Worm (Caenorhabditis elegans): ENCODE measurements around the gene rabr-2.

- TF ChIP-seq nhr-77 (tag; optimal IDR thresholded peaks at IDR 0.05) (no peak), nhr-237 (tag; optimal IDR thresholded peaks at IDR 0.05) (no peak), irx-1 (tag; optimal IDR thresholded peaks at IDR 0.05) (no peak), fkh-4 (tag; optimal IDR thresholded peaks at IDR 0.05; ENCODE audit: borderline replicate concordance) (no peak), pqm-1 (tag; optimal IDR thresholded peaks at IDR 0.05) (no peak), aly-2 (tag; optimal IDR thresholded peaks at IDR 0.05) (no peak), ztf-4 (tag; optimal IDR thresholded peaks at IDR 0.05) (no peak), egl-27 (tag; optimal IDR thresholded peaks at IDR 0.05) (no peak), nhr-90 (tag; optimal IDR thresholded peaks at IDR 0.05; ENCODE audit: poor library complexity) (no peak), unc-62 (GFP tag; optimal IDR thresholded peaks at IDR 0.05) (no peak), nhr-11 (tag; optimal IDR thresholded peaks at IDR 0.05) (no peak), nhr-76 (tag; optimal IDR thresholded peaks at IDR 0.05) (no peak)
Observed at ce11 chrIV:17440417-17440816, 42.7 kb downstream of the rabr-2 start, which contains the start of gene F08A7.1.
